Worm (Caenorhabditis elegans) whole organism, L1 larva: ENCODE data around the gene Y113G7B.12.

Source experiments
- dsc-1 ChIP-seq: sonication (generic microtip); optimal IDR thresholded peaks from 2 replicates; lab custom pipeline; 2016; ENCODE audit warnings: mild to moderate bottlenecking, missing genetic modification characterization, missing compliant biosample characterization
- efl-3 ChIP-seq: fragments of 200-800 bp; sonication (Bioruptor generic); optimal IDR thresholded peaks from 2 replicates; lab custom pipeline; 2018; ENCODE audit warnings: mild to moderate bottlenecking, missing genetic modification characterization, missing compliant biosample characterization
- egl-13 ChIP-seq: sonication (generic microtip); optimal IDR thresholded peaks from 2 replicates; lab custom pipeline; 2016; ENCODE audit warnings: missing genotype, missing genetic modification reagents, missing genetic modification characterization, missing compliant biosample characterization
- fos-1 ChIP-seq: fragments of 150-350 bp; optimal IDR thresholded peaks from 2 replicates; lab custom pipeline; 2014; ENCODE audit warnings: missing biosample characterization, missing genetic modification characterization
- mep-1 ChIP-seq: fragments of 150-350 bp; optimal IDR thresholded peaks from 2 replicates; lab custom pipeline; 2014; ENCODE audit warnings: missing biosample characterization, missing genetic modification characterization
- nhr-77 ChIP-seq: fragments of 150-350 bp; optimal IDR thresholded peaks from 2 replicates; lab custom pipeline; 2014; ENCODE audit warnings: missing biosample characterization, missing genetic modification characterization
- tbx-2 ChIP-seq: sonication (generic microtip); optimal IDR thresholded peaks from 2 replicates; lab custom pipeline; 2016; ENCODE audit warnings: missing genetic modification characterization, missing compliant biosample characterization

DNA sequence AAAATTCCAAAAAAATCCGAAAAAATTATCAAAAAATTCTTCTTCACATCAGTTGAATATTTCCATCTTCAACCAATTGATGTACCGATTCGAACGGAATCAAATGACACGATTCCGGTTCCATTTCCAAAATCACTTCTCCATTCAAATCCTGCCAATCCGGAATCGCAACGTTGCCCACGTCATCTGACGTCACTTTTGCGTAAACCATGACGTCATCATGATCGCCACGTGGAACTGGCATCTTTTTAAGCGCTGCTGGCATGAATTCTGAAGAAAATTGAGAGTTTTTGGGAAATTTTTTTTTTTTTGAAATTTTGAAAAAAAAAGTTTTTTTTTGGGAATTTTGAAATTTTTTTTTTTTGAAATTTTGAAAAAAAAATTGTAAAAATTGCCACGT is 22.7 kb upstream of the Y113G7B.12 start:
- no peak for TF ChIP-seq dsc-1 (tag; lab: Kevin White, UChicago)
- no peak for TF ChIP-seq egl-13 (tag; lab: Kevin White, UChicago)
- no peak for TF ChIP-seq tbx-2 (tag; lab: Kevin White, UChicago)
- no peak for TF ChIP-seq efl-3 (GFP tag; lab: Kevin White, UChicago)
- no peak for TF ChIP-seq nhr-77
- TF ChIP-seq mep-1 (tag; lab: Kevin White, UChicago), result no peak
- TF ChIP-seq fos-1 (tag; lab: Kevin White, UChicago), result no peak
